Fruit fly (Drosophila melanogaster): ENCODE results near the gene CG32756.

CG32756 gene

DNA sequence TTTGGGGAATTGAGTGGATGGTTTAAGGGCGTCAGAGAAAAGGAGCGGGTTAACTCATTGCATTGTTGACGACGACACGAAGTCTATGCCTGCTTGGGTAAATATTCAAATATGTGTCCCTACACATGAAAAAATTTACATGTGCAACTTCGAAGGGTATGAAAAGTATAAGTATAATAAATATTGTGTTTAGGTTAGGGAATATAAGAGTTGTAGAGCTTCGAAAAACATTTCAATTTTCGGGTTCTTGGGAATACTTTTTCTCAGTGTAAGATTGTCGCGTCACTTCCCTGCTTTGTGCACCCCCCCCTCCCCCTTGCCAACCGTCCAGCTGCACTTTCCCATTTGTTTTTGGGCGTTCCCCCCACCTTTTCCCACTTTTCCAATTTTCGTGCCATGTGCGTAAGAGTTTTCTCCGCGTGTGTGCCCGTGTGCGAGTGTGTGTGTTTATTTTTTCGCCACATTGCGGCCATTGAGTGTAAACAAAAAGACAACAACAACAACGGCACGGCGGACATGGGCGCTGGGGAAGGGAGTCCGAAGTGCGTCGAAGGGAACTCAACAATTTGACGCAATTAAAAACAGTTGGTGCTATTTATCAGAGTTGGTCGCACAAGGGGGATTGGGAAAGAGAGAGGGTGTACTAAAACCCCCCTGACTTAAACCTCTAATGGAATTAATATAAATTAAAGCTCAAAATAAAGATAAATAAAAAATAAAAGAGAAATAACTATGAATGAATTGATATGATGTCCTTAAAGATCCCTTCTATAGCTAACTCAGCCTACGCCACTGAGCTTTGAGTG is 24.6 kb downstream of the CG32756 start (continued):
- TF ChIP-seq gce (GFP tag; IDR thresholded peaks at IDR 0.05) (no peak), CG18619 (GFP tag; optimal IDR thresholded peaks at IDR 0.05) (peak; percentile 50), sim (GFP tag; IDR thresholded peaks at IDR 0.05) (peak; percentile 21; the same call in 1 of the 2 replicates), en (GFP tag; optimal IDR thresholded peaks at IDR 0.05) (no peak), Med (GFP tag) (peak; percentile 59), CG31388 (GFP tag; optimal IDR thresholded peaks at IDR 0.05) (no peak), sisA (GFP tag; IDR thresholded peaks at IDR 0.05) (peak; percentile 42; the same call in 1 of the 2 replicates), schlank (tag; optimal IDR thresholded peaks at IDR 0.05) (no peak), CG7745 (tag; optimal IDR thresholded peaks at IDR 0.05) (no peak), CG32532 (GFP tag; IDR thresholded peaks at IDR 0.05) (peak; percentile 38), inv (GFP tag; IDR thresholded peaks at IDR 0.05; ENCODE audit: partially characterized antibody) (no peak), CG13894 (tag; optimal IDR thresholded peaks at IDR 0.05) (no peak), tio (GFP tag; optimal IDR thresholded peaks at IDR 0.05) (peak; percentile 6), zfh1 (GFP tag; IDR thresholded peaks at IDR 0.05) (peak; percentile 76), CG9817 (tag; optimal IDR thresholded peaks at IDR 0.05) (peak; percentile 43), maf-S (GFP tag; optimal IDR thresholded peaks at IDR 0.05) (no peak), ase (GFP tag; IDR thresholded peaks at IDR 0.05) (no peak), Sox102F (GFP tag; optimal IDR thresholded peaks at IDR 0.05) (peak; percentile 39), CG9215 (GFP tag; IDR thresholded peaks at IDR 0.05) (peak; percentile 44), ssp (GFP tag; IDR thresholded peaks at IDR 0.05) (peak; percentile 51), psq (GFP tag; optimal IDR thresholded peaks at IDR 0.05) (no peak), Poxn (GFP tag; IDR thresholded peaks at IDR 0.05) (no peak), eve (GFP tag; optimal IDR thresholded peaks at IDR 0.05) (peak in 1 of 2 experiments; percentile 16), emc (GFP tag; optimal IDR thresholded peaks at IDR 0.05) (no peak), Sin3A (optimal IDR thresholded peaks at IDR 0.05) (no peak), Dfd (GFP tag; optimal IDR thresholded peaks at IDR 0.05) (no peak), Ssrp (tag; optimal IDR thresholded peaks at IDR 0.05) (peak; percentile 58), CG17912 (GFP tag; optimal IDR thresholded peaks at IDR 0.05) (no peak), CG14860 (GFP tag; IDR thresholded peaks at IDR 0.05; ENCODE audit: partially characterized antibody) (no peak), ATbp (GFP tag; optimal IDR thresholded peaks at IDR 0.05) (no peak), CG3065 (GFP tag; optimal IDR thresholded peaks at IDR 0.05) (no peak), chinmo (GFP tag; IDR thresholded peaks at IDR 0.05; ENCODE audit: partially characterized antibody) (no peak), Jarid2 (GFP tag; optimal IDR thresholded peaks at IDR 0.05) (peak; percentile 5), wor (GFP tag; IDR thresholded peaks at IDR 0.05) (no peak), CG1529 (GFP tag; optimal IDR thresholded peaks at IDR 0.05) (peak; percentile 13), trem (tag; optimal IDR thresholded peaks at IDR 0.05) (no peak), CG7556 (GFP tag; optimal IDR thresholded peaks at IDR 0.05) (peak; percentile 72), CG5953 (GFP tag; IDR thresholded peaks at IDR 0.05) (no peak), Spps (tag; optimal IDR thresholded peaks at IDR 0.05) (no peak), Dref (GFP tag; IDR thresholded peaks at IDR 0.05) (no peak), CG8359 (GFP tag; optimal IDR thresholded peaks at IDR 0.05; ENCODE audit: borderline replicate concordance) (no peak), jing (GFP tag; optimal IDR thresholded peaks at IDR 0.05) (no peak), dimm (GFP tag; IDR thresholded peaks at IDR 0.05) (no peak), kah (GFP tag; optimal IDR thresholded peaks at IDR 0.05) (no peak), gsb (GFP tag; IDR thresholded peaks at IDR 0.05) (no peak), Oaz (GFP tag; IDR thresholded peaks at IDR 0.05) (peak; percentile 18; the same call in 1 of the 2 replicates), vfl (GFP tag; optimal IDR thresholded peaks at IDR 0.05) (no peak), tll (GFP tag; optimal IDR thresholded peaks at IDR 0.05) (no peak), MTF-1 (GFP tag; optimal IDR thresholded peaks at IDR 0.05; ENCODE audit: borderline replicate concordance) (no peak), Tbp (GFP tag; optimal IDR thresholded peaks at IDR 0.05) (no peak)
